Worm (Caenorhabditis elegans) whole organism, L3 larva: ENCODE measurements around the gene F11D5.5.

Experiments
- ama-1 ChIP-seq: fragments of 150-350 bp; optimal IDR thresholded peaks from 2 replicates; lab custom pipeline; 2018
- ceh-16 ChIP-seq: sonication (generic microtip); optimal IDR thresholded peaks from 2 replicates; lab custom pipeline; 2017; ENCODE audit warnings: missing biosample characterization, missing genetic modification characterization
- ceh-28 ChIP-seq: fragments of 150-350 bp; optimal IDR thresholded peaks from 2 replicates; lab custom pipeline; 2014; ENCODE audit warnings: missing biosample characterization, missing genetic modification reagents, missing genetic modification characterization
- ceh-9 ChIP-seq: sonication (generic microtip); optimal IDR thresholded peaks from 2 replicates; lab custom pipeline; 2018; ENCODE audit warnings: missing biosample characterization, missing genetic modification characterization
- daf-12 ChIP-seq: fragments of 150-350 bp; optimal IDR thresholded peaks from 2 replicates; lab custom pipeline; 2014; ENCODE audit warnings: missing biosample characterization, missing genetic modification reagents, missing genetic modification characterization
- egl-27 ChIP-seq: sonication (generic microtip); optimal IDR thresholded peaks from 4 replicates; lab custom pipeline; 2017; ENCODE audit warnings: missing biosample characterization, missing genetic modification reagents, missing genetic modification characterization
- egl-5 ChIP-seq: fragments of 150-350 bp; optimal IDR thresholded peaks from 2 replicates; lab custom pipeline; 2017; ENCODE audit warnings: missing biosample characterization, missing genetic modification reagents, missing genetic modification characterization, inconsistent platforms
- elt-2 ChIP-seq: sonication (generic microtip); optimal IDR thresholded peaks from 2 replicates; lab custom pipeline; 2016; ENCODE audit warnings: missing genetic modification reagents, mild to moderate bottlenecking, missing genetic modification characterization, missing compliant biosample characterization
- elt-3 ChIP-seq, 3 experiments: fragments of 150-350 bp in 1 of 3; sonication (generic microtip) in 2 of 3; optimal IDR thresholded peaks; 2 replicates in 2 of 3; 4 replicates in 1 of 3; lab custom pipeline; 2014 to 2017; ENCODE audit warnings: missing biosample characterization in 3 of 3, missing genetic modification characterization in 3 of 3
- fkh-10 ChIP-seq: sonication (generic microtip); optimal IDR thresholded peaks from 2 replicates; lab custom pipeline; 2017; ENCODE audit warnings: missing biosample characterization, missing genetic modification reagents, missing genetic modification characterization
- fkh-2 ChIP-seq: fragments of 150-350 bp; optimal IDR thresholded peaks from 2 replicates; lab custom pipeline; 2014; ENCODE audit warnings: missing biosample characterization, missing genetic modification reagents, missing genetic modification characterization
- fos-1 ChIP-seq: fragments of 150-350 bp; optimal IDR thresholded peaks from 2 replicates; lab custom pipeline; 2014; ENCODE audit warnings: missing biosample characterization, missing genetic modification characterization
- hmg-11 ChIP-seq: sonication (generic microtip); optimal IDR thresholded peaks from 2 replicates; lab custom pipeline; 2016; ENCODE audit warnings: missing genetic modification characterization, missing compliant biosample characterization
- jun-1 ChIP-seq: fragments of 150-350 bp; optimal IDR thresholded peaks from 2 replicates; lab custom pipeline; 2014; ENCODE audit warnings: missing biosample characterization, missing genetic modification reagents, missing genetic modification characterization
- lin-15B ChIP-seq: fragments of 150-350 bp; optimal IDR thresholded peaks from 2 replicates; lab custom pipeline; 2014; ENCODE audit warnings: missing biosample characterization, missing genetic modification characterization
- lin-39 ChIP-seq: fragments of 150-350 bp; optimal IDR thresholded peaks from 2 replicates; lab custom pipeline; 2018; ENCODE audit warnings: missing biosample characterization, missing genetic modification reagents, missing genetic modification characterization
- lsy-12 ChIP-seq: sonication (generic microtip); optimal IDR thresholded peaks from 2 replicates; lab custom pipeline; 2016; ENCODE audit warnings: mild to moderate bottlenecking, missing genetic modification characterization, missing compliant biosample characterization
- nhr-11 ChIP-seq: fragments of 150-350 bp; optimal IDR thresholded peaks from 2 replicates; lab custom pipeline; 2014; ENCODE audit warnings: missing biosample characterization, missing genetic modification characterization
- nhr-23 ChIP-seq: fragments of 150-350 bp; optimal IDR thresholded peaks from 2 replicates; lab custom pipeline; 2014; ENCODE audit warnings: missing biosample characterization, missing genetic modification reagents, missing genetic modification characterization
- nhr-237 ChIP-seq: fragments of 150-350 bp; optimal IDR thresholded peaks from 2 replicates; lab custom pipeline; 2014; ENCODE audit warnings: missing biosample characterization, missing genetic modification characterization
- nhr-25 ChIP-seq: sonication (generic microtip); optimal IDR thresholded peaks from 2 replicates; lab custom pipeline; 2017; ENCODE audit warnings: missing biosample characterization, missing genetic modification characterization
- nhr-67 ChIP-seq: fragments of 150-350 bp; optimal IDR thresholded peaks from 2 replicates; lab custom pipeline; 2014; ENCODE audit warnings: missing biosample characterization, missing genetic modification characterization
- nhr-76 ChIP-seq: fragments of 150-350 bp; sonication (generic microtip); optimal IDR thresholded peaks from 5 replicates; lab custom pipeline; 2014; ENCODE audit warnings: missing biosample characterization, missing genetic modification characterization
- nhr-77 ChIP-seq: fragments of 150-350 bp; optimal IDR thresholded peaks from 2 replicates; lab custom pipeline; 2014; ENCODE audit warnings: missing biosample characterization, missing genetic modification characterization
- pha-4 ChIP-seq: fragments of 150-350 bp; optimal IDR thresholded peaks from 2 replicates; lab custom pipeline; 2014; ENCODE audit warnings: missing biosample characterization, missing genetic modification reagents, missing genetic modification characterization
- pqm-1 ChIP-seq: fragments of 150-350 bp; optimal IDR thresholded peaks from 2 replicates; lab custom pipeline; 2017; ENCODE audit warnings: missing biosample characterization, missing genetic modification characterization, inconsistent platforms
- sea-2 ChIP-seq: fragments of 150-350 bp; sonication (generic microtip); optimal IDR thresholded peaks from 4 replicates; lab custom pipeline; 2014; ENCODE audit warnings: missing biosample characterization, missing genetic modification reagents, missing genetic modification characterization
- unc-39 ChIP-seq: sonication (generic microtip); optimal IDR thresholded peaks from 4 replicates; lab custom pipeline; 2017; ENCODE audit warnings: missing biosample characterization, missing genetic modification characterization
- unc-62 ChIP-seq: fragments of 150-350 bp; sonication (generic microtip); optimal IDR thresholded peaks from 4 replicates; lab custom pipeline; 2014; ENCODE audit warnings: missing biosample characterization, missing genetic modification reagents, missing genetic modification characterization
- ztf-4 ChIP-seq: fragments of 150-350 bp; optimal IDR thresholded peaks from 2 replicates; lab custom pipeline; 2014; ENCODE audit warnings: missing biosample characterization, missing genetic modification characterization

The F11D5.5 gene

DNA sequence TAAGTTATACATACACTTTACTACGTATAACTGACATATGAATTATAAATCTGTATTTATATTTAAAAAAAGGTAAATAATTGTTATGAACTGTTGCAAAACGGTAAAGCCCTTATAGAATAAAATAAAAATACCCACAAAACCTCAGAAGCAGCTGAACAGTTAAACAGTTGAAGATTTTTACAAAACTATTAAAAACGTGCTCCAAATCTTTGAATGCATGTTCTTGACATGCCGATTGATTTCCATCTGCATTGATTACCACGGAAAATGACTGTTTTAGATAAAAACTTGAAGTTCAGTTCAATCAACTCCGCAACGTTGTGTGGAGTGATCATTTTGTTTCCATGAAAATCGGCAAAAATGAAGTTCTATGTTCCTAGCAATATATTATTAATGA, 2.2 kb downstream of the F11D5.5 start, which contains the start of gene F11D5.7:
Gene F11D5.7, plus strand, starts transcription at position 301 of the 400 bp plus-strand sequence.
- TF ChIP-seq nhr-11 (tag; lab: Kevin White, UChicago): no peak

DNA sequence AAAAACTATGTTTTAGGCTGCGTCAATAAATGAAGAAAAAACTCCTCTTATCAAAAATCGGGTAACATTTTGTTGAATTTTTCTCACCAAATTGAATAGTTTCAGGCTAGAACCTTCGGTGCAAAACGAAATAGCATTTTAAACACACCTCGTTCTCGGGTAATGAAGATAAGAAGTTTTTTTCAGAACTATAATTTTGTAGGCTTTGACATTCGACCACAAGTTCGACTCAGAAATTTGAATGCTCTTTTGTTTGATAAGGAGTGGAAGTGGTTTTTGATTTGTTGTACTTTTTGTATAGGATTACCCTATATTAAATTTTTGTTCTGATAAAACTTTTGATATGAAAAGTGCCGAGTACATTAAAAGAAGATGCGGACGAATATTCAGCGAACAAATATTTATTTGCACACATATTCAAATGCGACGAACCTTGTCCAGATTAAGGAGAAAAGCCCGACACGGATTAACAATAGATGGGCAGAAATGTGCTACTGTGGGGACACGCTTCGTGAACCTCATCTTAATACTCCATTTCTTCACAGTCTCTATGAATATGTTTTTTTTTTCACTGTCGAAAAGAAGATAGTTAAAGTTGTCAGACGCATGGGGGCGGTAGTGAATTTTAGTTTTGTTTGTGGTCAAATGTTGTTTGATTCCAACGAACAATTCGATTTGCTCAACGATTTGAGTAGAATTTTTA, 4.9 kb downstream of the F11D5.5 start:
- peak; percentile 93 for TF ChIP-seq pqm-1 (tag; lab: Kevin White, UChicago)
- peak; percentile 90 for TF ChIP-seq elt-2 (tag; lab: Kevin White, UChicago)
- peak; percentile 28 for TF ChIP-seq nhr-76
- TF ChIP-seq ztf-4 (tag; lab: Kevin White, UChicago): no peak
- peak; percentile 45 for TF ChIP-seq pha-4 (tag; lab: Kevin White, UChicago)
- no peak for TF ChIP-seq elt-3 (tag; optimal IDR thresholded peaks at IDR 0.05; lab: Kevin White, UChicago)

DNA sequence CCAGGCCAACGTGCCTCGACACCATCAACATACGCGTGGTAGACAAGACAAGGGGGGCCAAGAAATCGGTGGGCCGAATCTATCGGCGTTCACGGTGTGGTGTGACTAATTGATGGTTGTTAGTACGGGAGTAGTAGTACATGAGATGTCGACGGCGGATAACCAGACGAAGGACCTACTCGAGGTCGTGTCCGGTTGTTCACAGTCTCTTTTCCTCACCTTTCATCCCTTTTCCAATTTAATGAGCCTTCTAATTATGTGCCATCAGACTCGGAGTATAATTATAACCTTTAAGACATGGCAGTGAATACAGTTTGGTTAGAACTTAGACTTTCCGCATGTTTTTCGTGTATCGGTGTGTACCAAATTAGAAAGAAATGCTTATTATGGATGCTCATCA, 8.8 kb downstream of the F11D5.5 start:
- TF ChIP-seq elt-2 (tag; lab: Kevin White, UChicago): no peak
- no peak for TF ChIP-seq nhr-11 (tag; lab: Kevin White, UChicago)
- no peak for TF ChIP-seq lsy-12 (tag; lab: Kevin White, UChicago)
- TF ChIP-seq lin-15B (tag; lab: Kevin White, UChicago): no peak
- no peak for TF ChIP-seq nhr-77 (tag; lab: Kevin White, UChicago)
- TF ChIP-seq nhr-237 (tag; lab: Kevin White, UChicago): no peak
- TF ChIP-seq ceh-28: no peak
- no peak for TF ChIP-seq daf-12 (tag; lab: Kevin White, UChicago)
- TF ChIP-seq nhr-67 (tag; lab: Kevin White, UChicago): no peak
- TF ChIP-seq nhr-23: no peak
- TF ChIP-seq nhr-76: no peak
- no peak for TF ChIP-seq fos-1
- no peak for TF ChIP-seq hmg-11 (tag; lab: Kevin White, UChicago)
- TF ChIP-seq ama-1 (lab: Kevin White, UChicago): no peak
- no peak for TF ChIP-seq jun-1
- no peak for TF ChIP-seq ceh-9
- TF ChIP-seq fkh-2 (tag; lab: Kevin White, UChicago): no peak
- no peak for TF ChIP-seq egl-27 (tag; lab: Kevin White, UChicago)

DNA sequence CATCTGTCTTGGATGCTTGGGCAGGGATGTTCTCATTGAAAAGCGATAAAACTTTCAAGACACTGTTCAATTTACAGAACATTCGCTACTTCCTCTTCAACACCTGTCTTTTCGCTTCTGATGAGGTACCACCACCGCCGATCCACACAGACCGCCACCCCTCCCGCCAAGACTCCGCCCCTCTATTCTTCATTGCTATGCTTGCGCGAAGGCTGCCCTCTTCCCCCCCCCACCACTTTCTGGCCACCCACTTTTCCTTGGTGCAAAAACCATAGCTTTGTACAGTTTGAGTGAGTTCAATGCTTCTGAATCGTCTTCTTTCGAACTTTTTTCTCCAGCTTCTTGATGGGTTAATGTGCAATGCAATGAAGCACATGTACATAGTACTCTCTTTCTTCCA, 12.1 kb downstream of the F11D5.5 start:
- TF ChIP-seq nhr-25 (tag; lab: Kevin White, UChicago) (no peak), elt-3 (tag; optimal IDR thresholded peaks at IDR 0.05; lab: Kevin White, UChicago) (no peak)
- TF ChIP-seq, all 47 proteins: peak for 0

DNA sequence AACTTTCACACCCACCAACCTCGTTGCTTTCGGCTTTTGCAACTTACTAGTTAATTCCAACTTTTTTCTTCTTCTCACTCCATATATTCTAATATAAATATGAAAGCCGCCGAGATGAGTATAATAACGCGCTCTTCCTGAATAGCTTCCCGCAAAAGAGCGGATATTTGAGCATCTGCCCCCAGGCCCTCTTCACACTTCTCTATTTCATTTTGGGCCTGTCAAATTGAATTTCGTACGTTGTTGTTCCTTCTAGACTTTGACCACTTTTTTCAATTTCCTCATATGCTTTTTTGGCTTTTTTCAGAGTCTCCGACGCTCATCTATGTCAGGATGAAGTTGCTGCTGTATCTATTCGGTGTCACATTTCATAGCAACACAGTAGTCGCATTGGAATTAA, 13.1 kb downstream of the F11D5.5 start, which contains the start of gene ddr-2:
Gene ddr-2, plus strand, starts transcription at position 301 of the 400 bp plus-strand sequence.
- TF ChIP-seq nhr-67 (tag; lab: Kevin White, UChicago) (no peak), nhr-77 (tag; lab: Kevin White, UChicago) (no peak), lin-39 (tag; lab: Kevin White, UChicago) (no peak), sea-2 (GFP tag; lab: Kevin White, UChicago) (no peak), unc-39 (no peak), pha-4 (tag; lab: Kevin White, UChicago) (no peak), nhr-76 (no peak), fkh-10 (GFP tag; lab: Kevin White, UChicago) (no peak), elt-2 (tag; lab: Kevin White, UChicago) (no peak), daf-12 (tag; lab: Kevin White, UChicago) (no peak), unc-62 (GFP tag; lab: Kevin White, UChicago) (no peak), elt-3 (tag; optimal IDR thresholded peaks at IDR 0.05; lab: Kevin White, UChicago) (no peak)

DNA sequence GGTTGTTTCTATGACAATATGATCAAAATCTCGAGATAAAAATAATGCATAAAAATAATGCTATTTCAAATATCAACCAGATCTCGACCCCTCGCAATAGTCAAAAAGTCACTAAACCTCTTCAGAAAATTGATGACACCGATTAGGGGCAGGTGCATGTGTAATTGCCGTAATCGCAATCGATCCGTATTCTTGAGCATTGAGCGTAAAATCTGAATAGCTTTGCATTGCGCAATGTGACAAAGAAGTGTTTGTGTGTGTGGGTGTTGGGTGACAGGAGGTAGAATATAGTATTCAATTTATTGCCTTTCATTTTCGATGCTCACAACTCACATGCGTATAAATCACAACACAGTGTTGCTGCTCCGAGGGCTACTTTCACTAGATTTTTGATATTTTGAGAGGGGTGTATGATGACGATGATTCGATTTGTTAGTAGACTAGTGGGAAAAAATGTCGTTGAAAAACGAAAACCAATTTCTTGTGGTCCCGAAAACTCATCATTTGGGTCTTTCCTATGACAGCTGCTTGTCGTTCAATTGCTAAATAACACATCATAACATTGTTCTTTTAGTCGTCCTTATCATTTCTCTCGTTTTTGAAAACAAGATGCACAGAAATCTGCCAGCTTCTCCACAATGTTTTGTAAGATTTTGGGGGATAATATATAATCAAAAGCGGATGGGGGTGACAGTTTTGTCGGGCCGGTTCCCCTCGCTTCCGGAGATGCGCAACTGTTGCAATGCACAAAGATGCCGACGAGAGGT, 14.2 kb downstream of the F11D5.5 start:
- TF ChIP-seq egl-5 (tag; lab: Kevin White, UChicago) (peak; percentile 53), ceh-16 (no peak), fkh-2 (tag; lab: Kevin White, UChicago) (no peak)
